Worm (Caenorhabditis elegans) whole organism, L2 larva: ENCODE measurements around the gene chk-1.

Experiments used
- C34F6.9 ChIP-seq: fragments of 150-350 bp; optimal IDR thresholded peaks from 2 replicates; lab custom pipeline; 2014; ENCODE audit warnings: missing biosample characterization, missing genetic modification characterization
- F13H6.1 ChIP-seq: sonication (generic microtip); optimal IDR thresholded peaks from 2 replicates; lab custom pipeline; 2016; ENCODE audit warnings: missing genetic modification characterization, missing compliant biosample characterization
- R02D3.7 ChIP-seq: fragments of 150-350 bp; optimal IDR thresholded peaks from 2 replicates; lab custom pipeline; 2014; ENCODE audit warnings: missing biosample characterization, missing genetic modification characterization
- alr-1 ChIP-seq: fragments of 150-350 bp; optimal IDR thresholded peaks from 2 replicates; lab custom pipeline; 2014; ENCODE audit warnings: missing biosample characterization, missing genetic modification characterization
- aly-2 ChIP-seq: fragments of 150-350 bp; optimal IDR thresholded peaks from 2 replicates; lab custom pipeline; 2014; ENCODE audit warnings: missing biosample characterization, missing genetic modification characterization
- ama-1 ChIP-seq: fragments of 150-350 bp; optimal IDR thresholded peaks from 2 replicates; lab custom pipeline; 2018; ENCODE audit warnings: inconsistent platforms
- blmp-1 ChIP-seq: sonication (generic microtip); optimal IDR thresholded peaks from 2 replicates; lab custom pipeline; 2017; ENCODE audit warnings: missing genetic modification characterization, mild to moderate bottlenecking, missing compliant biosample characterization, antibody characterized with exemption, moderate library complexity; ENCODE audit not compliant: insufficient read depth
- crh-2 ChIP-seq: sonication (generic microtip); optimal IDR thresholded peaks from 2 replicates; lab custom pipeline; 2017; ENCODE audit warnings: missing biosample characterization, missing genetic modification characterization
- dmd-4 ChIP-seq: sonication (generic microtip); optimal IDR thresholded peaks from 2 replicates; lab custom pipeline; 2017; ENCODE audit warnings: missing biosample characterization, missing genetic modification characterization
- egl-27 ChIP-seq: sonication (generic microtip); optimal IDR thresholded peaks from 3 replicates; lab custom pipeline; 2017; ENCODE audit warnings: missing biosample characterization, missing genetic modification reagents, missing genetic modification characterization
- elt-3 ChIP-seq: sonication (generic microtip); optimal IDR thresholded peaks from 2 replicates; lab custom pipeline; 2017; ENCODE audit warnings: missing biosample characterization, missing genetic modification characterization
- fos-1 ChIP-seq: fragments of 150-350 bp; optimal IDR thresholded peaks from 2 replicates; lab custom pipeline; 2014; ENCODE audit warnings: missing biosample characterization, missing genetic modification characterization
- gmeb-1 ChIP-seq: fragments of 150-350 bp; optimal IDR thresholded peaks from 2 replicates; lab custom pipeline; 2014; ENCODE audit warnings: missing biosample characterization, missing genetic modification characterization
- lin-11 ChIP-seq: fragments of 150-350 bp; sonication (generic microtip); optimal IDR thresholded peaks from 2 replicates; lab custom pipeline; 2014; ENCODE audit warnings: missing biosample characterization, missing genetic modification characterization, inconsistent platforms, mixed read lengths
- lin-13 ChIP-seq: fragments of 150-350 bp; optimal IDR thresholded peaks from 2 replicates; lab custom pipeline; 2014; ENCODE audit warnings: missing biosample characterization, missing genetic modification reagents, missing genetic modification characterization
- lsy-2 ChIP-seq, 2 experiments: fragments of 150-350 bp in 1 of 2; sonication (generic microtip) in 1 of 2; optimal IDR thresholded peaks; 2 replicates each; lab custom pipeline; 2014 to 2017; ENCODE audit warnings: missing biosample characterization in 2 of 2, missing genetic modification characterization in 2 of 2
- mab-5 ChIP-seq: fragments of 150-350 bp; optimal IDR thresholded peaks from 2 replicates; lab custom pipeline; 2014; ENCODE audit warnings: missing biosample characterization, missing genetic modification characterization
- mbf-1 ChIP-seq: sonication (generic microtip); optimal IDR thresholded peaks from 2 replicates; lab custom pipeline; 2017; ENCODE audit warnings: missing biosample characterization, missing genetic modification characterization
- mdl-1 ChIP-seq, 2 experiments: fragments of 150-350 bp in 1 of 2; sonication (generic microtip) in 1 of 2; optimal IDR thresholded peaks; 2 replicates each; lab custom pipeline; 2017; ENCODE audit warnings: missing biosample characterization in 2 of 2, missing genetic modification characterization in 2 of 2
- nhr-12 ChIP-seq: fragments of 150-350 bp; optimal IDR thresholded peaks from 2 replicates; lab custom pipeline; 2014; ENCODE audit warnings: missing biosample characterization, missing genetic modification characterization
- nhr-129 ChIP-seq: fragments of 150-350 bp; optimal IDR thresholded peaks from 2 replicates; lab custom pipeline; 2014; ENCODE audit warnings: missing biosample characterization, missing genetic modification characterization
- nhr-21 ChIP-seq: fragments of 150-350 bp; optimal IDR thresholded peaks from 2 replicates; lab custom pipeline; 2014; ENCODE audit warnings: missing biosample characterization, missing genetic modification characterization
- nhr-23 ChIP-seq: fragments of 150-350 bp; optimal IDR thresholded peaks from 2 replicates; lab custom pipeline; 2014; ENCODE audit warnings: missing biosample characterization, missing genetic modification reagents, missing genetic modification characterization
- nhr-237 ChIP-seq: fragments of 150-350 bp; optimal IDR thresholded peaks from 2 replicates; lab custom pipeline; 2014; ENCODE audit warnings: missing biosample characterization, missing genetic modification characterization
- nhr-25 ChIP-seq: fragments of 150-350 bp; sonication (generic microtip); optimal IDR thresholded peaks from 3 replicates; lab custom pipeline; 2014; ENCODE audit warnings: missing biosample characterization, missing genetic modification characterization
- nhr-6 ChIP-seq: fragments of 150-350 bp; optimal IDR thresholded peaks from 2 replicates; lab custom pipeline; 2014; ENCODE audit warnings: missing biosample characterization, missing genetic modification characterization
- nhr-77 ChIP-seq: fragments of 150-350 bp; optimal IDR thresholded peaks from 2 replicates; lab custom pipeline; 2014; ENCODE audit warnings: missing biosample characterization, missing genetic modification characterization
- peb-1 ChIP-seq: fragments of 150-350 bp; optimal IDR thresholded peaks from 2 replicates; lab custom pipeline; 2014; ENCODE audit warnings: missing biosample characterization, missing genetic modification characterization
- sma-3 ChIP-seq: sonication (generic microtip); optimal IDR thresholded peaks from 2 replicates; lab custom pipeline; 2016; ENCODE audit warnings: missing genetic modification reagents, missing genetic modification characterization, missing compliant biosample characterization
- sma-9 ChIP-seq, 2 experiments: fragments of 150-350 bp in 1 of 2; sonication (generic microtip) in 1 of 2; optimal IDR thresholded peaks; 2 replicates each; lab custom pipeline; 2014 to 2016; ENCODE audit warnings: missing genetic modification characterization in 2 of 2, mild to moderate bottlenecking in 1 of 2, missing biosample characterization in 1 of 2, missing compliant biosample characterization in 1 of 2, missing genetic modification reagents in 1 of 2, moderate library complexity in 1 of 2
- unc-39 ChIP-seq: fragments of 150-350 bp; optimal IDR thresholded peaks from 2 replicates; lab custom pipeline; 2014; ENCODE audit warnings: missing biosample characterization, missing genetic modification characterization
- unc-55 ChIP-seq: fragments of 150-350 bp; sonication (generic microtip); optimal IDR thresholded peaks from 3 replicates; lab custom pipeline; 2014; ENCODE audit warnings: missing biosample characterization, missing genetic modification reagents, missing genetic modification characterization
- zag-1 ChIP-seq: fragments of 150-350 bp; optimal IDR thresholded peaks from 2 replicates; lab custom pipeline; 2014; ENCODE audit warnings: missing biosample characterization, missing genetic modification characterization

The chk-1 gene

DNA sequence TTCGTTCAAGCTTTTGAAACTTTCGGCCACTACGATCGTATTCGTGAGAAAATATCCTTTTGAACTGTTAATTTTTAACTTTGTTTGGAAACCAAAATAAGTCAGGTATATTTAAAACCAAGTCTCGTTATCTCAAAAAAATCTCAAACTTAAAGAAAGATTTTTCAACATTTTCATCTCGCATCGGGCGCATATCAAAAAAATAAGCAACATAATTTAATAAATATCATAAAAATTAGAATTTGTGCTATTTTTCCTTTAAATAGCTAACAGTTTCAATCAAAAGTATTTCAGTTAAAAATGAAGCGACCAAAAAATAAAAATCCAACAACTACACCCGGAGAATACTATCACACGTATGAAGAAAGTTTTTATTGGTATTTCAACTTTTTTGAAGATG, 46.7 kb upstream of the chk-1 start, which contains the start of gene srw-7:
TSS of gene srw-7 (plus strand) at position 301 of the 400 bp plus-strand sequence.
- TF ChIP-seq nhr-23 (tag; lab: Kevin White, UChicago): no peak
- no peak for TF ChIP-seq mbf-1 (tag; lab: Kevin White, UChicago)
- TF ChIP-seq crh-2: no peak
- TF ChIP-seq alr-1 (tag; lab: Kevin White, UChicago): no peak
- no peak for TF ChIP-seq fos-1 (tag; lab: Kevin White, UChicago)
- no peak for TF ChIP-seq peb-1 (tag; lab: Kevin White, UChicago)
- TF ChIP-seq dmd-4 (tag; lab: Kevin White, UChicago): no peak
- TF ChIP-seq F13H6.1 (tag; lab: Kevin White, UChicago): no peak
- no peak for TF ChIP-seq blmp-1 (tag; lab: Kevin White, UChicago)
- no peak for TF ChIP-seq mab-5 (tag; lab: Kevin White, UChicago)
- no peak for TF ChIP-seq unc-39 (tag; lab: Kevin White, UChicago)
- TF ChIP-seq nhr-12: no peak

DNA sequence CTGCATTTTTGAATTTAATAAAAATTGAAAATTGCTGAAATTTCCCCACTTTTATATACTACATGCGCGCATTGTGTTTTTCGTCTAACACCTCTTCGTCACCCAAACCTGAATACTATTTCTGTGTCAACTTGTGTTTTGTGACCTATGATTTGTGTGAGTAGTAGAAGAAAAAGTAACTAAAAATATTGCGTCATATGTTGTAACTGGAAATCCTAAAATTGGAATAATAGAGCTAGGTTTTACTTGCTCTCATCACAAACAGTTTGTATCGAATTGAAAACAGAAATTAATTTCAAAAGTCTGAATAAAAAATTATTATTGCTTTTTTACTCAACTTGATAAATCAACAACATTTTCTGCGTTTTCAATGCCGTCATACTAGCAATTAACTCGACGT, 46.2 kb upstream of the chk-1 start, which contains the start of gene R08F11.4:
TSS of gene R08F11.4 (minus strand) at position 29 of the 400 bp plus-strand sequence.
- TF ChIP-seq nhr-23 (tag; lab: Kevin White, UChicago) (no peak), peb-1 (tag; lab: Kevin White, UChicago) (no peak), elt-3 (tag; lab: Kevin White, UChicago) (no peak), mdl-1 (tag; optimal IDR thresholded peaks at IDR 0.05; lab: Kevin White, UChicago) (no peak), zag-1 (no peak), lin-11 (tag; lab: Kevin White, UChicago) (no peak), mab-5 (tag; lab: Kevin White, UChicago) (no peak), nhr-237 (no peak), nhr-77 (tag; lab: Kevin White, UChicago) (no peak), C34F6.9 (tag; lab: Kevin White, UChicago) (no peak), egl-27 (tag; lab: Kevin White, UChicago) (no peak), gmeb-1 (tag; lab: Kevin White, UChicago) (no peak), nhr-129 (tag; lab: Kevin White, UChicago) (peak; percentile 98), fos-1 (tag; lab: Kevin White, UChicago) (peak; percentile 5), lin-13 (GFP tag; lab: Kevin White, UChicago) (no peak)

DNA sequence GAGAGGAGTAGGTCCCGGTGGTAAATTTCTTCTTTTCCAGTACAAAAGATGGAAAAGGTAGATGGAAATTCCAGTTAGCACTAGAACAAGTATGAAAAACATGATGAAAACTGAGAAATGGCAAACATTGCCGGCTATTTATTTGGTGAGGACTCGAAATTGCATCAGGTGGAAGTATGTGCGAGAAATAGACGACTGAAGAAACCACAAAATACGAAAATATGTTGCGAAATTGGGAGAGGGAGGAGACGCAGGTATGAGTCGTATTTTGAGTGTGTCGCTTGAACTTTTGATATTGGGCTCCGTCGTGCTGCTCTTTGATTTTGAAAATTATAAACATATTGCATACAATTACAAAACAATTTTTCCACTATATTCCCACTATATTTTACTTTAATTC, 44.1 kb upstream of the chk-1 start, which contains the start of gene cyp-33C8:
TSS of gene cyp-33C8 (minus strand) at position 200 of the 400 bp plus-strand sequence.
- TF ChIP-seq nhr-21 (tag; lab: Kevin White, UChicago): no peak
- no peak for TF ChIP-seq F13H6.1 (tag; lab: Kevin White, UChicago)
- peak; percentile 95 for TF ChIP-seq nhr-129 (tag; lab: Kevin White, UChicago)
- TF ChIP-seq unc-55 (GFP tag; lab: Kevin White, UChicago): peak; percentile 52
- peak; percentile 51 for TF ChIP-seq fos-1 (tag; lab: Kevin White, UChicago)
- TF ChIP-seq sma-9 (GFP tag; optimal IDR thresholded peaks at IDR 0.05; lab: Kevin White, UChicago): peak; percentile 71
- no peak for TF ChIP-seq sma-9 (tag; optimal IDR thresholded peaks at IDR 0.05; lab: Kevin White, UChicago)
- TF ChIP-seq C34F6.9 (tag; lab: Kevin White, UChicago): peak; percentile 49
- TF ChIP-seq crh-2: no peak

ce11 chrV:3801787-3802417, 42.6 kb upstream of the chk-1 start:
- TF ChIP-seq nhr-77 (tag; lab: Kevin White, UChicago): no peak
- TF ChIP-seq nhr-6 (tag; lab: Kevin White, UChicago): no peak
- TF ChIP-seq lsy-2 (tag; optimal IDR thresholded peaks at IDR 0.05; lab: Kevin White, UChicago): no peak
- TF ChIP-seq R02D3.7: no peak
- TF ChIP-seq nhr-25 (tag; lab: Kevin White, UChicago): no peak
- no peak for TF ChIP-seq sma-9 (GFP tag; optimal IDR thresholded peaks at IDR 0.05; lab: Kevin White, UChicago)
- no peak for TF ChIP-seq sma-9 (tag; optimal IDR thresholded peaks at IDR 0.05; lab: Kevin White, UChicago)
- no peak for TF ChIP-seq lin-11 (tag; lab: Kevin White, UChicago)
- TF ChIP-seq sma-3 (GFP tag; lab: Kevin White, UChicago): no peak
- no peak for TF ChIP-seq blmp-1 (tag; lab: Kevin White, UChicago)
- TF ChIP-seq ama-1 (lab: Kevin White, UChicago): no peak
- TF ChIP-seq nhr-21 (tag; lab: Kevin White, UChicago): no peak
- no peak for TF ChIP-seq nhr-23 (tag; lab: Kevin White, UChicago)
- no peak for TF ChIP-seq F13H6.1 (tag; lab: Kevin White, UChicago)
- TF ChIP-seq C34F6.9 (tag; lab: Kevin White, UChicago): no peak
- TF ChIP-seq unc-55 (GFP tag; lab: Kevin White, UChicago): no peak
- no peak for TF ChIP-seq aly-2 (tag; lab: Kevin White, UChicago)
- TF ChIP-seq crh-2: no peak
- no peak for TF ChIP-seq alr-1 (tag; lab: Kevin White, UChicago)
